Fruit fly (Drosophila melanogaster): ENCODE results near the gene tna.
A peak's percentile ranks its signal among the peaks of the same experiment; 100 is the strongest.

Gene tna

DNA sequence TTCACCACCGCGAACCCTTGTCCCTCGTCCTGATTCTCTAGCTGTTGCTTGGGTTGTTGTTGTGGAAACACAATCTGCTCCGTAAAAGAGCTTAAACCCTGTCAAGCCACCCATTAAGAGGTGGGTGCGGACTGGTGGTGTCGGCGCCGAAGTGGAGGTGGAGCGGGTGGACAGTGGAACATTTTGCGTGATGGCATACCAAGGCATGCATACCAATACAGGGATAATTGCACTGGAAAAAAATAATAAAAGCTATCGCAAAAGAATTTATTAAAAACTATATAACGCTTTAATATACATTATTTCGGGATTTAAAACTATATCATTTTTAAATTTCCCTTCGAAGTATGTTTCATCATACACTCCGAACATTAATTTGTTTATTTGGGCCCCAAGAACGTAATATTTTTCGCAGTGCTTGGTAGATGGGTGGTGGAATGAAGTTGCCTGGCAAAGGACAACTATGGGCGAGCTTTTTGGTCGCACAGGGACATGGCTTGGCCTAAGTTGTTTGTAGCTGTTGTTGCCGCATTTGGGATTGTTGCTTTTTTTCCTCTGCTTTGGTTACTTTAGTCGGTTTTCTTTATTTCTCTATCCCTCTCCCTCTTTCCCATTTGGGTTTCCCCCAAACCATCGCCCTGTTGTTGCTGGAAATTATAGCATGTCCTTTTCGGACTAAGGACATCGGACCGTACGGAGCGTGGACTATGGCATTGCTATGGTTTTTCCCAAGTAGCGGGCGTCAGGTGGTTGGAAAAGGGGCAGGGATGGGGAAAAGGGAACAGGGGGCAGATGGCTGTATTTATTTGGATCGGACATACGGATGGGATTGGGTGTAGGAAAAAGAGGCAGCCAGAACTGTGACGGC, 12.7 kb upstream of the tna start (continued):
- TF ChIP-seq ERR (GFP tag; optimal IDR thresholded peaks at IDR 0.05) (peak; percentile 21), kah (GFP tag; optimal IDR thresholded peaks at IDR 0.05) (peak; percentile 32)

DNA sequence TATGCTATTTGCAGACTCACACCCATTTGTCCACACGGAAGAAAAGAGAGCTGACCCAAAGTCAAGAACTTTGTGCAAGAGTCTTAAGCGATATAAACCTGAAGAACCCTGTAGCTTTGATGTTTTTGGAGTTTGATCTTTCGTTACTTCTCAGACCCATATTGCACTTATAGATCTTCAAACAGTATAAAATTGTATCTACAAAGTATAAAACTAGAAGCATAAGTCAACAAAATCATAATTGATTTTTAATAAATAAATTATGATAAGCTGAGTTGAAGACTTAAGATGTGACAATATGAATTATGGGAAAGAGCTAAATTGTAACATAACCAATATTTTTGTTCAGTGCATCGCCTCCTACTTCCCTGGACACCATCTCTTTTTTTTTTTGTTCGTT, 8.0 kb upstream of the tna start:
- TF ChIP-seq MTF-1 (GFP tag; optimal IDR thresholded peaks at IDR 0.05; ENCODE audit: borderline replicate concordance) (no peak), sens (GFP tag) (no peak), CG2129 (GFP tag; IDR thresholded peaks at IDR 0.05; ENCODE audit: partially characterized antibody) (no peak), pan (optimal IDR thresholded peaks at IDR 0.05) (no peak), pan (GFP tag; optimal IDR thresholded peaks at IDR 0.05 in 1 of 2, IDR thresholded peaks at IDR 0.05 in 1 of 2) (no peak), CG17829 (tag; optimal IDR thresholded peaks at IDR 0.05) (no peak), BEAF-32 (GFP tag; optimal IDR thresholded peaks at IDR 0.05) (no peak), Hmx (GFP tag; optimal IDR thresholded peaks at IDR 0.05) (no peak), corto (GFP tag; optimal IDR thresholded peaks at IDR 0.05) (no peak), br (optimal IDR thresholded peaks at IDR 0.05) (no peak), CG6175 (GFP tag; IDR thresholded peaks at IDR 0.05) (no peak), Doc2 (GFP tag; IDR thresholded peaks at IDR 0.05) (no peak), pum (GFP tag; optimal IDR thresholded peaks at IDR 0.05) (no peak), ftz-f1 (GFP tag; optimal IDR thresholded peaks at IDR 0.05) (no peak), Blimp-1 (GFP tag; optimal IDR thresholded peaks at IDR 0.05) (peak; percentile 16), Dll (GFP tag; IDR thresholded peaks at IDR 0.05; ENCODE audit: partially characterized antibody) (no peak), CG12391 (tag; optimal IDR thresholded peaks at IDR 0.05) (peak; percentile 46), D (optimal IDR thresholded peaks at IDR 0.05) (no peak), D (GFP tag; optimal IDR thresholded peaks at IDR 0.05) (no peak), CG12104 (GFP tag; optimal IDR thresholded peaks at IDR 0.05) (no peak), CG11504 (tag; optimal IDR thresholded peaks at IDR 0.05) (peak; percentile 70), rib (GFP tag; IDR thresholded peaks at IDR 0.05) (no peak), CG11093 (GFP tag; IDR thresholded peaks at IDR 0.05) (no peak), her (GFP tag; optimal IDR thresholded peaks at IDR 0.05) (no peak), CG14860 (GFP tag; IDR thresholded peaks at IDR 0.05; ENCODE audit: partially characterized antibody) (no peak), CG10543 (GFP tag; optimal IDR thresholded peaks at IDR 0.05) (peak; percentile 16), CG16779 (GFP tag; IDR thresholded peaks at IDR 0.05) (no peak), onecut (GFP tag; IDR thresholded peaks at IDR 0.05) (no peak), scrt (GFP tag; optimal IDR thresholded peaks at IDR 0.05) (peak; percentile 29), Atf3 (GFP tag; optimal IDR thresholded peaks at IDR 0.05) (no peak), CG9437 (GFP tag; optimal IDR thresholded peaks at IDR 0.05) (peak; percentile 31), CG15601 (tag; optimal IDR thresholded peaks at IDR 0.05) (no peak), CG15073 (GFP tag; optimal IDR thresholded peaks at IDR 0.05) (no peak), CG15479 (GFP tag; optimal IDR thresholded peaks at IDR 0.05) (no peak), usp (GFP tag; optimal IDR thresholded peaks at IDR 0.05) (no peak), Asciz (GFP tag; optimal IDR thresholded peaks at IDR 0.05) (peak; percentile 35), CG4282 (GFP tag; optimal IDR thresholded peaks at IDR 0.05) (no peak), HmgD (GFP tag; optimal IDR thresholded peaks at IDR 0.05) (no peak), grau (tag; optimal IDR thresholded peaks at IDR 0.05) (peak; percentile 59), CG3065 (GFP tag; optimal IDR thresholded peaks at IDR 0.05) (no peak), Dfd (GFP tag; optimal IDR thresholded peaks at IDR 0.05) (no peak), CG11085 (GFP tag; IDR thresholded peaks at IDR 0.05) (no peak), Lhr (GFP tag; optimal IDR thresholded peaks at IDR 0.05) (no peak), CG14710 (tag; optimal IDR thresholded peaks at IDR 0.05) (no peak), B-H2 (GFP tag; optimal IDR thresholded peaks at IDR 0.05) (no peak), Doc3 (GFP tag; IDR thresholded peaks at IDR 0.05; ENCODE audit: partially characterized antibody) (no peak)

Measured in whole organism, embryonic.